Fruit fly (Drosophila melanogaster): Measurements from ENCODE around the gene Golgin104.

DNA sequence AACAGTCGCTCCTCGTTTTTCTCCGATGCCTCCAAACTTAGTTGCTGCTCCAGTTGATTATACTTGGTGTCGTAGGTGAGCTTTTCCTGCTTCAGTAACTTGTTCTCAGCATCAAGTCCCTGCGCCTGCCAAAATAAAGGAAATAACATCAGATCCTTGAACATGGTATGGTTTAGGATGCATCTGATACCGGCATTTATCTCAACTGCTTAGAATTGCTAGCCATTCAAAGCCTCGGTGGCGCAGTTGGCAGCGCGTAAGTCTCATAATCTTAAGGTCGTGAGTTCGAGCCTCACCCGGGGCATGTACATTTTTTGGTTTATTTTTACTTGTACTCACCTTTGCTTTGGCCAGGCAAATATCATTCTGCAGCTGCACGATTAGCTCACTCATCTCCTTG, 2.1 kb downstream of the Golgin104 start:
- TF ChIP-seq CG8478 (optimal IDR thresholded peaks at IDR 0.05), result no peak
- no peak for TF ChIP-seq CTCF (optimal IDR thresholded peaks at IDR 0.05)
